Worm (Caenorhabditis elegans) whole organism, late embryonic: ENCODE results near the gene C25F9.8.

Experiments used
- F13H6.1 ChIP-seq: sonication (generic microtip); optimal IDR thresholded peaks from 2 replicates; lab custom pipeline; 2016; ENCODE audit warnings: missing genetic modification characterization, missing compliant biosample characterization
- K09A11.1 ChIP-seq: sonication (generic microtip); optimal IDR thresholded peaks from 2 replicates; lab custom pipeline; 2017; ENCODE audit warnings: antibody characterized with exemption, mild to moderate bottlenecking, missing genetic modification characterization, missing compliant biosample characterization; ENCODE audit not compliant: insufficient read depth
- ama-1 ChIP-seq: fragments of 150-350 bp; optimal IDR thresholded peaks from 2 replicates; lab custom pipeline; 2014
- eyg-1 ChIP-seq: sonication (generic microtip); optimal IDR thresholded peaks from 2 replicates; lab custom pipeline; 2016; ENCODE audit warnings: missing genotype, missing genetic modification characterization, missing compliant biosample characterization
- fax-1 ChIP-seq: sonication (generic microtip); optimal IDR thresholded peaks from 2 replicates; lab custom pipeline; 2016; ENCODE audit warnings: missing genotype, missing genetic modification characterization, missing compliant biosample characterization
- nhr-11 ChIP-seq: fragments of 150-350 bp; optimal IDR thresholded peaks from 2 replicates; lab custom pipeline; 2014; ENCODE audit warnings: missing biosample characterization, missing genetic modification characterization
- odd-2 ChIP-seq: sonication (generic microtip); optimal IDR thresholded peaks from 2 replicates; lab custom pipeline; 2017; ENCODE audit warnings: antibody characterized with exemption, mild to moderate bottlenecking, missing genetic modification characterization, missing compliant biosample characterization
- tbx-2 ChIP-seq: sonication (generic microtip); optimal IDR thresholded peaks from 2 replicates; lab custom pipeline; 2016; ENCODE audit warnings: missing genetic modification characterization, missing compliant biosample characterization
- zip-5 ChIP-seq: sonication (generic microtip); optimal IDR thresholded peaks from 2 replicates; lab custom pipeline; 2016; ENCODE audit warnings: missing genetic modification characterization, missing compliant biosample characterization

ce11 chrV:19371777-19372176 is 23.1 kb upstream of the C25F9.8 start:
- TF ChIP-seq K09A11.1 (tag; lab: Kevin White, UChicago) (no peak), fax-1 (tag; lab: Kevin White, UChicago) (no peak), ama-1 (no peak), eyg-1 (tag; lab: Kevin White, UChicago) (no peak), tbx-2 (no peak), zip-5 (tag; lab: Kevin White, UChicago) (no peak), nhr-11 (no peak), F13H6.1 (tag; lab: Kevin White, UChicago) (no peak), odd-2 (tag; lab: Kevin White, UChicago) (no peak)
